Worm (Caenorhabditis elegans): ENCODE data around the gene npax-1.

Gene npax-1

DNA sequence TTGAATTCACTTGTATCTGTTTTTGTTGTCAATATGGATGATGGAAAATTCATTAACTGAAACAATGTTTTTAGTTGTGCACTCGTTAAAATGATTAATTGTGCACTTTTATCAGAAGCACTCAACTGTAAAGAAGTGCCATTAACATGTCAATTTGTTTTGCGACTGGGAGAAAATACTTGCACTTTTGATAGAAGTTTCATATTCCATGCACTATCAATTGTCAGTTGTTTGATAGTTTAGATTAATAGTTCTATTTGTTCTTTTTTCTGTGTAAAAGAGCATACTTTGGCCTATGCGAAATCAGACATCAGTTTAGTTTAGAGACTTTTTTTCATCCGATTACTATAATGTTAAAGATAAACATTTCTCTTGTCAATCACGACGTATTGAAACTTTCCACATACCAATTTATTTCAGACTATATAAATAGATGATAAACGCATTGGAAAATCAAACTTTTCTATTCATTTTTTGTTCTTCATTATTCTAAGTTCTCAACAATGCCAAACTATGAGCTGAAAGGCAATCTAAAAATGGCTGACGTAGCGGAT lies 41.1 kb downstream of the npax-1 start, which contains the start of gene C30G12.2 (continued):
- TF ChIP-seq madf-5 (GFP tag; IDR thresholded peaks at IDR 0.05) (no peak), dve-1 (tag; optimal IDR thresholded peaks at IDR 0.05; ENCODE audit: insufficient read depth) (peak; percentile 90), nhr-111 (GFP tag; optimal IDR thresholded peaks at IDR 0.05) (no peak), mes-2 (tag; optimal IDR thresholded peaks at IDR 0.05; ENCODE audit: poor library complexity, severe bottlenecking) (no peak), egl-27 (tag; optimal IDR thresholded peaks at IDR 0.05) (no peak), unc-39 (tag; optimal IDR thresholded peaks at IDR 0.05) (no peak), zfp-3 (GFP tag; conservative IDR thresholded peaks at IDR 0.05) (no peak), daf-19 (GFP tag; conservative IDR thresholded peaks at IDR 0.05) (no peak), zfp-2 (tag; optimal IDR thresholded peaks at IDR 0.05) (no peak), F10B5.3 (tag; optimal IDR thresholded peaks at IDR 0.05) (no peak), ZK337.2 (GFP tag; IDR thresholded peaks at IDR 0.05) (no peak), Y105C5A.15 (GFP tag; IDR thresholded peaks at IDR 0.05) (no peak), F44E2.7 (GFP tag; IDR thresholded peaks at IDR 0.05) (no peak), skn-1 (tag; optimal IDR thresholded peaks at IDR 0.05) (no peak), Y5F2A.4 (GFP tag; optimal IDR thresholded peaks at IDR 0.05) (no peak), sdz-12 (GFP tag; optimal IDR thresholded peaks at IDR 0.05) (no peak), ceh-62 (tag; optimal IDR thresholded peaks at IDR 0.05) (no peak), daf-16 (GFP tag; optimal IDR thresholded peaks at IDR 0.05) (peak in 1 of 2 experiments; percentile 92), daf-16 (tag; optimal IDR thresholded peaks at IDR 0.05) (peak; percentile 90), set-16 (GFP tag; IDR thresholded peaks at IDR 0.05) (no peak), cey-2 (tag; optimal IDR thresholded peaks at IDR 0.05; ENCODE audit: borderline replicate concordance, insufficient read depth) (no peak), lin-1 (GFP tag; IDR thresholded peaks at IDR 0.05) (peak; percentile 69), nhr-42 (GFP tag; IDR thresholded peaks at IDR 0.05) (no peak), lsy-2 (tag; optimal IDR thresholded peaks at IDR 0.05) (no peak), F37D6.2 (tag; optimal IDR thresholded peaks at IDR 0.05) (no peak), ceh-28 (tag; optimal IDR thresholded peaks at IDR 0.05) (no peak), D1046.2 (GFP tag; IDR thresholded peaks at IDR 0.05) (no peak), spr-1 (tag; optimal IDR thresholded peaks at IDR 0.05) (no peak), lin-15B (tag; optimal IDR thresholded peaks at IDR 0.05) (no peak), mxl-2 (GFP tag; conservative IDR thresholded peaks at IDR 0.05) (no peak), Y48G9A.11 (GFP tag; IDR thresholded peaks at IDR 0.05) (no peak), ztf-7 (tag; optimal IDR thresholded peaks at IDR 0.05) (no peak), ces-1 (GFP tag; optimal IDR thresholded peaks at IDR 0.05) (no peak), ama-1 (optimal IDR thresholded peaks at IDR 0.05) (no peak), hlh-30 (tag; optimal IDR thresholded peaks at IDR 0.05; ENCODE audit: insufficient read depth) (no peak), lin-38 (GFP tag; IDR thresholded peaks at IDR 0.05) (no peak), zip-11 (GFP tag; IDR thresholded peaks at IDR 0.05) (no peak), lir-3 (tag; optimal IDR thresholded peaks at IDR 0.05) (no peak), nhr-25 (tag; optimal IDR thresholded peaks at IDR 0.05; ENCODE audit: borderline replicate concordance, insufficient read depth) (no peak), rbr-2 (tag; optimal IDR thresholded peaks at IDR 0.05) (no peak), dmd-9 (GFP tag; IDR thresholded peaks at IDR 0.05) (no peak), lin-13 (GFP tag; optimal IDR thresholded peaks at IDR 0.05) (no peak), mdt-29 (GFP tag; IDR thresholded peaks at IDR 0.05) (0 out of 2 replicates have a peak, but pooled peaks have one; percentile 13), hif-1 (tag; optimal IDR thresholded peaks at IDR 0.05) (no peak), ztf-11 (tag; optimal IDR thresholded peaks at IDR 0.05) (no peak), pqm-1 (tag; optimal IDR thresholded peaks at IDR 0.05) (peak; percentile 65), dmd-8 (GFP tag; IDR thresholded peaks at IDR 0.05) (no peak), F49E8.2 (tag; optimal IDR thresholded peaks at IDR 0.05; ENCODE audit: borderline replicate concordance) (no peak), saeg-2 (GFP tag; IDR thresholded peaks at IDR 0.05) (no peak), fos-1 (tag; optimal IDR thresholded peaks at IDR 0.05) (no peak), tag-97 (GFP tag; IDR thresholded peaks at IDR 0.05) (no peak)

Data from whole organism, L4 larva.